Worm (Caenorhabditis elegans): ENCODE measurements around the gene C16A3.5.
A peak's percentile ranks its signal among the peaks of the same experiment; 100 is the strongest.

The C16A3.5 gene

ce11 chrIII:6361560-6361959 is 19.0 kb upstream of the C16A3.5 start:
- no peak for TF ChIP-seq unc-39 (tag; optimal IDR thresholded peaks at IDR 0.05)
- TF ChIP-seq nhr-12 (tag; optimal IDR thresholded peaks at IDR 0.05), result no peak
- TF ChIP-seq jun-1 (tag; optimal IDR thresholded peaks at IDR 0.05), result peak; percentile 19
- TF ChIP-seq nhr-25 (tag; optimal IDR thresholded peaks at IDR 0.05), result no peak
- TF ChIP-seq nhr-77 (tag; optimal IDR thresholded peaks at IDR 0.05), result no peak
- no peak for TF ChIP-seq mml-1 (tag; optimal IDR thresholded peaks at IDR 0.05)
- no peak for TF ChIP-seq ztf-11 (tag; optimal IDR thresholded peaks at IDR 0.05)
- peak; percentile 59 for TF ChIP-seq pha-4 (tag; optimal IDR thresholded peaks at IDR 0.05)
- peak; percentile 98 for TF ChIP-seq pqm-1 (tag; optimal IDR thresholded peaks at IDR 0.05)
- TF ChIP-seq tbx-2 (tag; optimal IDR thresholded peaks at IDR 0.05), result no peak
- no peak for TF ChIP-seq lin-39 (tag; optimal IDR thresholded peaks at IDR 0.05)
- no peak for TF ChIP-seq fkh-2 (tag; optimal IDR thresholded peaks at IDR 0.05)
- TF ChIP-seq nhr-76 (tag; optimal IDR thresholded peaks at IDR 0.05), result no peak
- TF ChIP-seq fos-1 (tag; optimal IDR thresholded peaks at IDR 0.05), result no peak
- peak; percentile 21 for TF ChIP-seq skn-1 (tag; optimal IDR thresholded peaks at IDR 0.05)
- no peak for TF ChIP-seq mdl-1 (tag; optimal IDR thresholded peaks at IDR 0.05)
- TF ChIP-seq elt-2 (tag; optimal IDR thresholded peaks at IDR 0.05), result peak; percentile 97
- TF ChIP-seq elt-3 (tag; optimal IDR thresholded peaks at IDR 0.05), result no peak
- TF ChIP-seq aly-2 (tag; optimal IDR thresholded peaks at IDR 0.05), result no peak
- no peak for TF ChIP-seq ztf-4 (tag; optimal IDR thresholded peaks at IDR 0.05)

DNA sequence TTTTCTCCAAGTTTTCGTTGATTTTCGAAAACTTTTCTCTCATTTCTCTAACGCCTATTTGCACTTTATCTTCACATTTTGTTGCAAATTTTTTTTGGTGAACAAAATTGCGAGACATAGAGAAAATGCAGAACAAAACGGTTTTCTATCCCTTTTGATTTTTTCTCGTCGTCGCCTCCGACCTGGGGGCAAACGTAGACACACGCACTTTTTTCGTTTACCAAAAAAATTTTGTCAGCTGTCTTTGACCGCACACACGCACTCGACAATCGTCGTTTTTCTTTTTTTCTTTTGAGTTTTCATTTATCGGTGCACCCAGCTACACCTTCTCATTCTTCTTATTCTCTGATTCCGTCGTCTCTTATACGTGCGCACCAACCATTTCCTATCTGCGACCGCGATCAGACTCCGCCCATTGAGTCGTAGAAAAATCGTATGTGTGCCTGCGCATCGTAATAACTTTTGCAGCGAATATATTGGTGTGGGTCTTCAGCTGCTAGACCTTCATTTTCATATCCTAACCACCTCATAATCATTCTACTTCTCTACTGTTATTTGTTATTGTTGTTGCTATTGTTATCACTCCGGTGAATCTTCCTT is 18.1 kb upstream of the C16A3.5 start:
- TF ChIP-seq nhr-25 (tag; optimal IDR thresholded peaks at IDR 0.05) (peak; percentile 51), nfya-1 (tag; optimal IDR thresholded peaks at IDR 0.05; ENCODE audit: insufficient read depth) (peak; percentile 33), pha-4 (tag; optimal IDR thresholded peaks at IDR 0.05) (peak; percentile 37), elt-3 (tag; optimal IDR thresholded peaks at IDR 0.05) (no peak), lsy-12 (tag; optimal IDR thresholded peaks at IDR 0.05) (no peak), nhr-12 (tag; optimal IDR thresholded peaks at IDR 0.05) (no peak), ceh-9 (tag; optimal IDR thresholded peaks at IDR 0.05) (no peak), daf-12 (tag; optimal IDR thresholded peaks at IDR 0.05) (no peak), elt-1 (tag; optimal IDR thresholded peaks at IDR 0.05) (peak; percentile 56), unc-62 (GFP tag; optimal IDR thresholded peaks at IDR 0.05) (no peak), pqm-1 (tag; optimal IDR thresholded peaks at IDR 0.05) (no peak), elt-2 (tag; optimal IDR thresholded peaks at IDR 0.05) (no peak), nhr-23 (tag; optimal IDR thresholded peaks at IDR 0.05) (peak; percentile 56), ceh-28 (tag; optimal IDR thresholded peaks at IDR 0.05) (no peak), nhr-76 (tag; optimal IDR thresholded peaks at IDR 0.05) (no peak), egl-27 (tag; optimal IDR thresholded peaks at IDR 0.05) (no peak), ztf-4 (tag; optimal IDR thresholded peaks at IDR 0.05) (no peak), sea-2 (GFP tag; optimal IDR thresholded peaks at IDR 0.05) (no peak), ceh-82 (tag; optimal IDR thresholded peaks at IDR 0.05) (no peak), ama-1 (optimal IDR thresholded peaks at IDR 0.05) (peak; percentile 31), fos-1 (tag; optimal IDR thresholded peaks at IDR 0.05) (peak; percentile 7), skn-1 (tag; optimal IDR thresholded peaks at IDR 0.05) (no peak), nhr-77 (tag; optimal IDR thresholded peaks at IDR 0.05) (no peak), snpc-4 (tag; optimal IDR thresholded peaks at IDR 0.05) (no peak), unc-39 (tag; optimal IDR thresholded peaks at IDR 0.05) (no peak), aly-2 (tag; optimal IDR thresholded peaks at IDR 0.05) (no peak), jun-1 (tag; optimal IDR thresholded peaks at IDR 0.05) (peak; percentile 40), mdl-1 (tag; optimal IDR thresholded peaks at IDR 0.05) (no peak), fkh-10 (GFP tag; optimal IDR thresholded peaks at IDR 0.05) (no peak), hmg-11 (tag; optimal IDR thresholded peaks at IDR 0.05) (no peak), eor-1 (tag; optimal IDR thresholded peaks at IDR 0.05) (no peak), nhr-28 (tag; optimal IDR thresholded peaks at IDR 0.05) (no peak), nhr-43 (tag; optimal IDR thresholded peaks at IDR 0.05; ENCODE audit: poor library complexity, severe bottlenecking) (peak; percentile 71), zag-1 (tag; optimal IDR thresholded peaks at IDR 0.05) (no peak), lin-39 (tag; optimal IDR thresholded peaks at IDR 0.05) (no peak), egl-5 (tag; optimal IDR thresholded peaks at IDR 0.05) (no peak), nhr-11 (tag; optimal IDR thresholded peaks at IDR 0.05) (no peak), ceh-16 (tag; optimal IDR thresholded peaks at IDR 0.05) (no peak), nhr-237 (tag; optimal IDR thresholded peaks at IDR 0.05) (no peak), mml-1 (tag; optimal IDR thresholded peaks at IDR 0.05) (no peak), tbx-2 (tag; optimal IDR thresholded peaks at IDR 0.05) (no peak), lin-15B (tag; optimal IDR thresholded peaks at IDR 0.05) (no peak), fkh-2 (tag; optimal IDR thresholded peaks at IDR 0.05) (no peak), R02D3.7 (tag; optimal IDR thresholded peaks at IDR 0.05) (no peak), ztf-11 (tag; optimal IDR thresholded peaks at IDR 0.05) (no peak), ZK546.5 (tag; optimal IDR thresholded peaks at IDR 0.05) (no peak), nhr-67 (tag; optimal IDR thresholded peaks at IDR 0.05) (no peak)

Measured in whole organism, L3 larva.